Fruit fly (Drosophila melanogaster): ENCODE data around the gene CG11892.

Gene CG11892

DNA sequence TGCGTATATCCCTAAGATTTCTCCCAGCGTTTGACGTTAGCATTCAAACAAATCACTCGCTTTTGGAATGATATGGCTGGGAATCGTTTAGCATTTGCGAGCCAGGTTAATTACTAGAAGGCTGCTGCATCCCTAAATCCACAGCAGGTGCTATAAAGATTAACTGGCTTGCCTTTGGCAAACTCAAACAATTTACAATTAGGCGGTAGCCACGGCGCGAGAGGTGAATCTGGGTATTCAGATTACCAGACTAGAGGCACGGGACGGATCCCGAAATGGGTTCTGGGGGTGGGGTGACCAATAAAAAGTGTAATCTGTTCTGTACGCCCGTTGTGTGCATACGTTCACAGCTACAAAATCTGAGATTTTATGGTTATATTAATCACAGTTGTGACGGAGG is at the start of gene CG11892:
Gene CG11892, plus strand, starts transcription at position 384 of the 400 bp plus-strand sequence.
- no peak for TF ChIP-seq CG8478 (optimal IDR thresholded peaks at IDR 0.05)
- TF ChIP-seq CTCF (optimal IDR thresholded peaks at IDR 0.05): no peak

DNA sequence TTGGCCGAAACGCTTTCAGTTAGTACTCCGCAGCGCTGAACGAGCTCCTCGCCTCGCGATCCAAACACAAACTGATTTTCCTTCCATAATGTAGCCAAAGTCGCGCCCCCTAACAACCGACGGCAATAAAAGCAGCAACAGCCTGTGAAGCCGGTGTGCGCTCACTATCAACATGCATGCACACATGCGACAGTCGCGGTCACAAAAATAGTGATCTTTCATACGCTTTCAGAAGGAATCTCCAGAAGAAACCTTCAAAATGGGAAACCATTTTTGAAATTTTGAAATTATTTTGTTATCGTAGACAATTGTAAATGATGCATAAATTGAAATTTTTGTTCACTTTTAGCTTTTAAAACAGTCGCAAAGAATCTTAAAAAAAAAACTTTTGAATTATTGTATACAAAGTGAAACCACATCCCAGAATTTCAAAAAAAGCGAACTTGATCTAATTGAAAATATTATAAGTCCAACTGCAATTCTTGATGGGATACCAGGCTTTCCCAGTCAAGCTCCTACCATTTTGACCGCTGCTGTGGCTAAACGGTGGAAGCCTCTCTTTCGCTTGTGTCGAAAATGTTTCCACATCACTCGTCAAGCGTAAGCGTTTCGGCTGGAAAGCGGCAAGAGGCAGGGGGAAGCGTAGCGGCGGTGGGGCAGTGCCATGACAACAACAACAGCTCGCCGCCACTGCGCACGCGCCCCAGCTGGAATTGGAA is 48.9 kb upstream of the CG11892 start, which contains the start of gene Cad96Cb:
Gene Cad96Cb, minus strand, starts transcription at position 51 of the 719 bp plus-strand sequence.
- TF ChIP-seq CTCF (optimal IDR thresholded peaks at IDR 0.05): no peak
- no peak for TF ChIP-seq CG8478 (optimal IDR thresholded peaks at IDR 0.05)

dm6 chr3R:25235362-25235761 is 46.0 kb upstream of the CG11892 start, which contains the start of gene Sil1:
Gene Sil1, minus strand, starts transcription at chr3R:25235529.
- TF ChIP-seq CG8478 (optimal IDR thresholded peaks at IDR 0.05) (no peak), CTCF (optimal IDR thresholded peaks at IDR 0.05) (peak in 1 of 2 experiments; percentile 8)

DNA sequence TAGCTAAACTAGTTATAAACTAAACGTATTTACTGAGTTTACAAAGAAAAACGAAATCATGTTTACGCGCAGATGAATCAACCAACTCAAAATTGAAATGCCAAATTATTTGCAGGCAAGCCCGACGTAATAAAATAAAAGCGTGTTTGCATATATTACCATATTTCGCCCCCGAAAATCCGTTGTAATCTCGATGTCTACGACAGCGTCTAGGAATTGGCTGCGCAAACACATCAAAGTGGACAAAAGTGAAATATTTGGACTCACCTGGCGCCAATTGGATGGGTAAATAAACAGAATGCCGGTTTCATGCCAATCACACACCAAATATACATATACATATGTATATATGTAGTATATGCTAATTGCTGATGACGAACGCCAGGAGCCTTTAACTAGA is 45.2 kb upstream of the CG11892 start:
- TF ChIP-seq CG8478 (optimal IDR thresholded peaks at IDR 0.05) (no peak), CTCF (optimal IDR thresholded peaks at IDR 0.05) (no peak)

DNA sequence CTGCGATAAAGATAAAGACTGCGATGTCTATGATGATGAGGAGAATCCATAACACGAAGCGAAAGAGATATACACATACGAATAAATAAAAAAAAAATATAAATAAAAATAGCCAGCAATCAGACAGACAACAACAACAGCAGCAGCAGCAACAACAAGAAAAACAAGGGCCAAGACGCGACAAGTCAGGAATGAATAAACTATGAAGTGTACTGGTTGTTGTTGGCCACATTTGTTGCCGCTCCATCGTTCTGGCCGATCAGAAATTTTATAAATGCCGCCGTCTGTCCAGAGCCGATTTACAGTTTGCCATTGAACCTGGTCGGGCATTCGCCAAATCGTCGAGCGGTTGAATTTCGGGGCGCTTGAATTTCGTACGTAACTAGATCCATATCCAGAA is 44.0 kb upstream of the CG11892 start, which contains the start of gene Jhbp7:
Gene Jhbp7, plus strand, starts transcription at position 301 of the 400 bp plus-strand sequence.
- TF ChIP-seq CG8478 (optimal IDR thresholded peaks at IDR 0.05): no peak
- no peak for TF ChIP-seq CTCF (optimal IDR thresholded peaks at IDR 0.05)

DNA sequence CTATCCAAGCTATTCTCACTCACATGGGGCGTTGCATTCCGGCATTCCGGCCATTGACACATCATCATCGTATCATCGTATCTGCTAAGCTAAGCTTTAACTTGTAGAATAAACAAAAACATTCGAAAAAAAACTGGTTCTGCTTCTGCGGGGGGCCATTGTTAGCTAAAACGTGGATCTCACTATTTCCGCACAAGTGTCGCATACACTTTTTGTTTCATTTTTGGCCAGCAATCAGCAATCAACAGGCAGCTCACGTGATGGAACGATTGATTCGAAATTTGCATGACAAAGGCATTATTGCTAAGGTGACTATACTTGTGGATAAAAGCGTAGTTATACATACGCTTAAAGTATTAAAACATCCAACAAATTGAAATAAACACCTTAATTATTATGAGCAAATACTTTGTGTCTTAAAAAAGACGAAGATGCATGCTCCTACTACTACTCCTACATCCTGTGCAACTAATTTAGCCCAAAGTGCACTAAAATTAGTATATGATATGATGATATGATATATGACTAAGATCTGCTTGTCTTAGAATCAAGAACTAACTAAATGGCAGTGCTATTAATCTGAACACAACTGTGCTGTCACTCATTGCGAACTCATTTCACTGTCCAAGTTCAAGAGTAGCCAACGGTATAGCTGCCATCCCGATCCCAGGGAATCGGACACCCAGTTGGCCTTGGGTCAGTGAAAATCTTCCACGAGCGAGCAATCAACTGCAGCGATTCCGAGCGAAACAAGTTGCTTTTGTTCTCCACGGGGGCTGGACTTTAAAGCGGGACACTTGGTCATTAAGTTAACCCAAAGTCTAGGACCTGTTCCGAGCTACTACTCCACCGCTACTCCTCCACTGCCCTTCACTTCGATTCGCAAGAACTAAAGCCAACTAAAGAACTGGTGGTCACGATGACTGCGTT is 42.3 kb upstream of the CG11892 start:
- no peak for TF ChIP-seq CG8478 (optimal IDR thresholded peaks at IDR 0.05)
- no peak for TF ChIP-seq CTCF (optimal IDR thresholded peaks at IDR 0.05)

dm6 chr3R:25239880-25240279 is 41.5 kb upstream of the CG11892 start, which contains the start of gene to:
Gene to, plus strand, starts transcription at chr3R:25240180.
- TF ChIP-seq CTCF (optimal IDR thresholded peaks at IDR 0.05) (no peak), CG8478 (optimal IDR thresholded peaks at IDR 0.05) (no peak)

- TF ChIP-seq CG8478 (optimal IDR thresholded peaks at IDR 0.05): no peak
- no peak for TF ChIP-seq CTCF (optimal IDR thresholded peaks at IDR 0.05)
Measured at dm6 chr3R:25241507-25242070, 39.8 kb upstream of the CG11892 start, which contains the start of gene CG11854. Gene CG11854, plus strand, starts transcription at chr3R:25242020.

dm6 chr3R:25245052-25245813 is 36.1 kb upstream of the CG11892 start, which contains the start of gene bam:
Gene bam, minus strand, starts transcription at chr3R:25245109.
- TF ChIP-seq CG8478 (optimal IDR thresholded peaks at IDR 0.05) (no peak), CTCF (optimal IDR thresholded peaks at IDR 0.05) (peak; percentile 34 to 61)

dm6 chr3R:25247379-25247869 is 33.9 kb upstream of the CG11892 start, which contains the start of the genes RpS27 and Nup37:
Gene RpS27, minus strand, starts transcription at chr3R:25247514.
Gene Nup37, plus strand, starts transcription at chr3R:25247658.
- TF ChIP-seq CG8478 (optimal IDR thresholded peaks at IDR 0.05): no peak
- TF ChIP-seq CTCF (optimal IDR thresholded peaks at IDR 0.05): peak in 1 of 2 experiments; percentile 31

- TF ChIP-seq CG8478 (optimal IDR thresholded peaks at IDR 0.05): no peak
- peak; percentile 8 to 30 for TF ChIP-seq CTCF (optimal IDR thresholded peaks at IDR 0.05)
Measured at dm6 chr3R:25249145-25250141, 31.9 kb upstream of the CG11892 start, which contains the start of gene Nup358. Gene Nup358, plus strand, starts transcription at chr3R:25249348.

dm6 chr3R:25258628-25259240 is 22.6 kb upstream of the CG11892 start, which contains the start of gene CG11857:
Gene CG11857, plus strand, starts transcription at chr3R:25258898.
- TF ChIP-seq CG8478 (optimal IDR thresholded peaks at IDR 0.05) (no peak), CTCF (optimal IDR thresholded peaks at IDR 0.05) (peak; percentile 7 to 17)
